Fruit fly (Drosophila melanogaster) Kc167 (cell line): ENCODE results near the gene Larp4B.

Experiments
- h ChIP-seq: fragments of >200 bp; optimal IDR thresholded peaks from 3 replicates; lab custom pipeline; 2018; ENCODE audit warnings: missing external identifiers
- psq ChIP-seq: fragments of >200 bp; optimal IDR thresholded peaks from 2 replicates; lab custom pipeline; 2017; ENCODE audit warnings: missing external identifiers

- TF ChIP-seq psq: no peak
- no peak for TF ChIP-seq h (lab: Kevin White, UChicago)
These were observed at the start of gene Larp4B for dm6 chr3L:3224740-3225719.
